Worm (Caenorhabditis elegans) whole organism, mixed stage, embryonic: ENCODE results near the gene kvs-1.

Experiments used
- M03D4.4 ChIP-seq: sonication (generic microtip); optimal IDR thresholded peaks from 2 replicates; lab custom pipeline; 2017; ENCODE audit warnings: mild to moderate bottlenecking, missing genetic modification characterization, missing compliant biosample characterization
- bed-3 ChIP-seq: fragments of 200-800 bp; sonication (Bioruptor generic); optimal IDR thresholded peaks from 3 replicates; lab custom pipeline; 2018; ENCODE audit warnings: mild to moderate bottlenecking, missing genetic modification characterization, moderate library complexity, missing compliant biosample characterization
- blmp-1 ChIP-seq: fragments of 150-350 bp; optimal IDR thresholded peaks from 2 replicates; lab custom pipeline; 2014; ENCODE audit warnings: missing biosample characterization, missing genetic modification characterization
- ceh-39 ChIP-seq: fragments of 150-350 bp; optimal IDR thresholded peaks from 2 replicates; lab custom pipeline; 2014; ENCODE audit warnings: missing biosample characterization, missing genetic modification characterization
- ceh-43 ChIP-seq: fragments of 200-800 bp; sonication (Bioruptor generic); optimal IDR thresholded peaks from 2 replicates; lab custom pipeline; 2018; ENCODE audit warnings: mild to moderate bottlenecking, missing genetic modification characterization, moderate library complexity, missing compliant biosample characterization
- ceh-83 ChIP-seq: fragments of 200-800 bp; sonication (Bioruptor generic); optimal IDR thresholded peaks from 2 replicates; lab custom pipeline; 2018; ENCODE audit warnings: mild to moderate bottlenecking, missing genetic modification characterization, missing compliant biosample characterization
- ces-1 ChIP-seq: fragments of 150-350 bp; optimal IDR thresholded peaks from 2 replicates; lab custom pipeline; 2014; ENCODE audit warnings: missing biosample characterization, missing genetic modification reagents, missing genetic modification characterization
- cnd-1 ChIP-seq: fragments of 200-800 bp; sonication (Bioruptor generic); optimal IDR thresholded peaks from 2 replicates; lab custom pipeline; 2018; ENCODE audit warnings: mild to moderate bottlenecking, missing genetic modification characterization, missing compliant biosample characterization
- drap-1 ChIP-seq: fragments of 200-800 bp; sonication (Bioruptor generic); optimal IDR thresholded peaks from 3 replicates; lab custom pipeline; 2018; ENCODE audit warnings: mild to moderate bottlenecking, missing genetic modification characterization, missing compliant biosample characterization
- elt-1 ChIP-seq: sonication (generic microtip); optimal IDR thresholded peaks from 2 replicates; lab custom pipeline; 2017; ENCODE audit warnings: missing genetic modification characterization, mild to moderate bottlenecking, missing compliant biosample characterization, antibody characterized with exemption, moderate library complexity, borderline replicate concordance; ENCODE audit not compliant: insufficient read depth
- elt-3 ChIP-seq: fragments of 150-350 bp; optimal IDR thresholded peaks from 2 replicates; lab custom pipeline; 2014; ENCODE audit warnings: missing biosample characterization, missing genetic modification characterization
- ham-2 ChIP-seq: fragments of 200-800 bp; sonication (Bioruptor generic); optimal IDR thresholded peaks from 2 replicates; lab custom pipeline; 2018; ENCODE audit warnings: mild to moderate bottlenecking, missing genetic modification characterization, missing compliant biosample characterization
- hlh-1 ChIP-seq: fragments of 150-350 bp; optimal IDR thresholded peaks from 2 replicates; lab custom pipeline; 2014; ENCODE audit warnings: missing biosample characterization, missing genetic modification reagents, missing genetic modification characterization
- lin-13 ChIP-seq: fragments of 150-350 bp; optimal IDR thresholded peaks from 2 replicates; lab custom pipeline; 2014; ENCODE audit warnings: missing biosample characterization, missing genetic modification characterization
- lin-32 ChIP-seq: fragments of 200-800 bp; sonication (Bioruptor generic); optimal IDR thresholded peaks from 2 replicates; lab custom pipeline; 2018; ENCODE audit warnings: mild to moderate bottlenecking, missing genetic modification characterization, missing compliant biosample characterization
- lsy-2 ChIP-seq: fragments of 150-350 bp; optimal IDR thresholded peaks from 2 replicates; lab custom pipeline; 2014; ENCODE audit warnings: missing biosample characterization, missing genetic modification characterization
- mab-5 ChIP-seq: fragments of 150-350 bp; optimal IDR thresholded peaks from 2 replicates; lab custom pipeline; 2014; ENCODE audit warnings: missing biosample characterization, missing genetic modification characterization
- mep-1 ChIP-seq: fragments of 150-350 bp; optimal IDR thresholded peaks from 2 replicates; lab custom pipeline; 2017; ENCODE audit warnings: missing biosample characterization, missing genetic modification reagents, missing genetic modification characterization, inconsistent platforms
- mls-2 ChIP-seq: sonication (generic microtip); optimal IDR thresholded peaks from 2 replicates; lab custom pipeline; 2016; ENCODE audit warnings: mild to moderate bottlenecking, missing genetic modification characterization, moderate library complexity, missing compliant biosample characterization
- nhr-12 ChIP-seq: fragments of 150-350 bp; optimal IDR thresholded peaks from 2 replicates; lab custom pipeline; 2014; ENCODE audit warnings: missing biosample characterization, missing genetic modification characterization
- nhr-2 ChIP-seq: fragments of 150-350 bp; optimal IDR thresholded peaks from 2 replicates; lab custom pipeline; 2014; ENCODE audit warnings: missing biosample characterization, missing genetic modification characterization
- nhr-237 ChIP-seq: fragments of 150-350 bp; optimal IDR thresholded peaks from 2 replicates; lab custom pipeline; 2014; ENCODE audit warnings: missing biosample characterization, missing genetic modification characterization
- nhr-28 ChIP-seq: fragments of 150-350 bp; optimal IDR thresholded peaks from 2 replicates; lab custom pipeline; 2014; ENCODE audit warnings: missing biosample characterization, missing genetic modification characterization
- nhr-76 ChIP-seq: sonication (generic microtip); optimal IDR thresholded peaks from 2 replicates; lab custom pipeline; 2017; ENCODE audit warnings: missing biosample characterization, missing genetic modification characterization
- pha-4 ChIP-seq: fragments of 150-350 bp; optimal IDR thresholded peaks from 2 replicates; lab custom pipeline; 2018; ENCODE audit warnings: missing biosample characterization, missing genetic modification reagents, missing genetic modification characterization
- sem-2 ChIP-seq: fragments of 200-800 bp; sonication (Bioruptor generic); optimal IDR thresholded peaks from 2 replicates; lab custom pipeline; 2018; ENCODE audit warnings: mild to moderate bottlenecking, missing genetic modification characterization, missing compliant biosample characterization
- snpc-4 ChIP-seq: fragments of 150-350 bp; optimal IDR thresholded peaks from 2 replicates; lab custom pipeline; 2014; ENCODE audit warnings: missing biosample characterization, missing genetic modification characterization
- sptf-1 ChIP-seq: sonication (generic microtip); optimal IDR thresholded peaks from 2 replicates; lab custom pipeline; 2017; ENCODE audit warnings: mild to moderate bottlenecking, missing genetic modification characterization, moderate library complexity, missing compliant biosample characterization
- unc-120 ChIP-seq: sonication (generic microtip); optimal IDR thresholded peaks from 2 replicates; lab custom pipeline; 2017; ENCODE audit warnings: missing genetic modification characterization, missing compliant biosample characterization; ENCODE audit not compliant: poor library complexity, severe bottlenecking
- unc-39 ChIP-seq: fragments of 150-350 bp; optimal IDR thresholded peaks from 2 replicates; lab custom pipeline; 2014; ENCODE audit warnings: missing biosample characterization, missing genetic modification characterization
- unc-62 ChIP-seq: fragments of 150-350 bp; optimal IDR thresholded peaks from 2 replicates; lab custom pipeline; 2014; ENCODE audit warnings: missing biosample characterization, missing genetic modification reagents, missing genetic modification characterization
- zip-8 ChIP-seq: fragments of 150-350 bp; optimal IDR thresholded peaks from 2 replicates; lab custom pipeline; 2014; ENCODE audit warnings: missing biosample characterization, missing genetic modification characterization
- ztf-11 ChIP-seq: fragments of 150-350 bp; optimal IDR thresholded peaks from 2 replicates; lab custom pipeline; 2014; ENCODE audit warnings: missing biosample characterization, missing genetic modification characterization

kvs-1 gene

ce11 chrX:7739353-7739752 lies 32.4 kb upstream of the kvs-1 start, which contains the start of gene K09F5.1:
Gene K09F5.1 (plus strand): TSS chrX:7739653.
- TF ChIP-seq drap-1 (no peak), pha-4 (tag; lab: Kevin White, UChicago) (no peak), cnd-1 (tag; lab: Kevin White, UChicago) (no peak), mls-2 (no peak), nhr-76 (tag; lab: Kevin White, UChicago) (no peak), sptf-1 (tag; lab: Kevin White, UChicago) (no peak), nhr-12 (no peak), ceh-83 (GFP tag; lab: Kevin White, UChicago) (no peak), nhr-237 (tag; lab: Kevin White, UChicago) (no peak), mep-1 (no peak), mab-5 (no peak), lsy-2 (no peak), ces-1 (no peak), unc-39 (no peak), M03D4.4 (tag; lab: Kevin White, UChicago) (no peak), unc-62 (GFP tag; lab: Kevin White, UChicago) (no peak), blmp-1 (tag; lab: Kevin White, UChicago) (no peak), elt-3 (tag; lab: Kevin White, UChicago) (no peak), hlh-1 (tag; lab: Kevin White, UChicago) (no peak), bed-3 (GFP tag; lab: Kevin White, UChicago) (no peak)

ce11 chrX:7736171-7736570 lies 29.2 kb upstream of the kvs-1 start, which contains the start of gene set-12:
Gene set-12 (minus strand): TSS chrX:7736271.
- TF ChIP-seq ces-1 = no peak
- no peak for TF ChIP-seq mls-2
- TF ChIP-seq lsy-2 = no peak
- TF ChIP-seq unc-39 = no peak
- no peak for TF ChIP-seq bed-3 (GFP tag; lab: Kevin White, UChicago)
- no peak for TF ChIP-seq ceh-43 (GFP tag; lab: Kevin White, UChicago)
- no peak for TF ChIP-seq M03D4.4 (tag; lab: Kevin White, UChicago)
- no peak for TF ChIP-seq unc-120 (tag; lab: Kevin White, UChicago)
- no peak for TF ChIP-seq sem-2 (GFP tag; lab: Kevin White, UChicago)
- TF ChIP-seq, all 35 proteins: peak for 0

ce11 chrX:7733571-7733970 lies 26.6 kb upstream of the kvs-1 start:
- TF ChIP-seq lin-13 (tag; lab: Kevin White, UChicago) (no peak), unc-62 (GFP tag; lab: Kevin White, UChicago) (no peak), nhr-2 (tag; lab: Kevin White, UChicago) (no peak), nhr-76 (tag; lab: Kevin White, UChicago) (no peak), lin-32 (GFP tag; lab: Kevin White, UChicago) (no peak), mep-1 (no peak), elt-1 (no peak), drap-1 (no peak), bed-3 (GFP tag; lab: Kevin White, UChicago) (no peak), lsy-2 (no peak), ces-1 (no peak), snpc-4 (tag; lab: Kevin White, UChicago) (no peak), M03D4.4 (tag; lab: Kevin White, UChicago) (no peak), ham-2 (GFP tag; lab: Kevin White, UChicago) (no peak), ceh-39 (tag; lab: Kevin White, UChicago) (no peak), nhr-12 (no peak), ztf-11 (tag; lab: Kevin White, UChicago) (no peak), hlh-1 (tag; lab: Kevin White, UChicago) (no peak)

- TF ChIP-seq blmp-1 (tag; lab: Kevin White, UChicago) (no peak), pha-4 (tag; lab: Kevin White, UChicago) (no peak), M03D4.4 (tag; lab: Kevin White, UChicago) (no peak), ces-1 (no peak), cnd-1 (tag; lab: Kevin White, UChicago) (no peak), unc-39 (no peak), unc-120 (tag; lab: Kevin White, UChicago) (no peak), lin-13 (tag; lab: Kevin White, UChicago) (no peak), bed-3 (GFP tag; lab: Kevin White, UChicago) (no peak), hlh-1 (tag; lab: Kevin White, UChicago) (no peak), mls-2 (no peak), mep-1 (no peak), zip-8 (no peak), nhr-28 (tag; lab: Kevin White, UChicago) (no peak)
- TF ChIP-seq, all 35 proteins: peak for 0
Measured at ce11 chrX:7727601-7728000, 20.7 kb upstream of the kvs-1 start, which contains the start of gene vit-1. Gene vit-1 (plus strand): TSS chrX:7727889.
